Fruit fly (Drosophila melanogaster): ENCODE results near the gene Gr97a.

- TF ChIP-seq CG8478 (optimal IDR thresholded peaks at IDR 0.05) (no peak), CTCF (optimal IDR thresholded peaks at IDR 0.05) (peak; percentile 82 to 83)
Measured at dm6 chr3R:26956376-26957062, 9.8 kb downstream of the Gr97a start.

Data from S2 (cell line).